Worm (Caenorhabditis elegans) whole organism, L3 larva: Measurements from ENCODE around the gene nhr-90.

ENCODE experiments used
- R02D3.7 ChIP-seq: fragments of 150-350 bp; optimal IDR thresholded peaks from 2 replicates; lab custom pipeline; 2014; ENCODE audit warnings: missing biosample characterization, missing genetic modification characterization
- egl-27 ChIP-seq: sonication (generic microtip); optimal IDR thresholded peaks from 4 replicates; lab custom pipeline; 2017; ENCODE audit warnings: missing biosample characterization, missing genetic modification reagents, missing genetic modification characterization
- hmg-11 ChIP-seq: sonication (generic microtip); optimal IDR thresholded peaks from 2 replicates; lab custom pipeline; 2016; ENCODE audit warnings: missing genetic modification characterization, missing compliant biosample characterization
- lsy-12 ChIP-seq: sonication (generic microtip); optimal IDR thresholded peaks from 2 replicates; lab custom pipeline; 2016; ENCODE audit warnings: mild to moderate bottlenecking, missing genetic modification characterization, missing compliant biosample characterization
- nhr-11 ChIP-seq: fragments of 150-350 bp; optimal IDR thresholded peaks from 2 replicates; lab custom pipeline; 2014; ENCODE audit warnings: missing biosample characterization, missing genetic modification characterization
- nhr-12 ChIP-seq: fragments of 150-350 bp; optimal IDR thresholded peaks from 2 replicates; lab custom pipeline; 2014; ENCODE audit warnings: missing biosample characterization, missing genetic modification characterization
- nhr-25 ChIP-seq: sonication (generic microtip); optimal IDR thresholded peaks from 2 replicates; lab custom pipeline; 2017; ENCODE audit warnings: missing biosample characterization, missing genetic modification characterization
- nhr-76 ChIP-seq: fragments of 150-350 bp; sonication (generic microtip); optimal IDR thresholded peaks from 5 replicates; lab custom pipeline; 2014; ENCODE audit warnings: missing biosample characterization, missing genetic modification characterization
- nhr-77 ChIP-seq: fragments of 150-350 bp; optimal IDR thresholded peaks from 2 replicates; lab custom pipeline; 2014; ENCODE audit warnings: missing biosample characterization, missing genetic modification characterization
- pqm-1 ChIP-seq: fragments of 150-350 bp; optimal IDR thresholded peaks from 2 replicates; lab custom pipeline; 2017; ENCODE audit warnings: missing biosample characterization, missing genetic modification characterization, inconsistent platforms
- ztf-11 ChIP-seq: fragments of 150-350 bp; optimal IDR thresholded peaks from 2 replicates; lab custom pipeline; 2014; ENCODE audit warnings: missing biosample characterization, missing genetic modification characterization

DNA sequence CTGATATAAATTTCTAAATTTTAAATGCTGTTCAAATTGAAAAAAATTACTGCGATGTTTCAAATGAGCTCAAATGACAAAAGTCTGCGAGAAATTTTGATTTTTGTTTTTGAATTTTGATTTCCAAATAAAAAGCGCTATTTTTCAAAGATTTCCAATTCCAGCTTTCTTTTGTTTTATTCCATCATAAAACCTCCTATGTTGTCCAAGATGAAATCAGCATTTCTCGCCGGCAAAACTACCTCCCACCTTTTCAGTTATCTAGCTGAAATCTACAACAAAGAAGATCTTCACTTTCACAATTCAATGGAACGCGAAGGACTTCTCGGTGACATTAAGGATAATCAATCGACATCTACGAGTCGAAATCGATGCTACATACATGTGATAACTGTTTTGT is 31.3 kb upstream of the nhr-90 start, which contains the start of gene K06H6.4:
- no peak for TF ChIP-seq nhr-25 (tag; lab: Kevin White, UChicago)
- TF ChIP-seq R02D3.7 (tag; lab: Kevin White, UChicago): no peak
- no peak for TF ChIP-seq nhr-11 (tag; lab: Kevin White, UChicago)
- TF ChIP-seq nhr-76 (tag; lab: Kevin White, UChicago): no peak
- no peak for TF ChIP-seq ztf-11 (tag; lab: Kevin White, UChicago)
- no peak for TF ChIP-seq nhr-77
- no peak for TF ChIP-seq pqm-1 (tag; lab: Kevin White, UChicago)
- no peak for TF ChIP-seq egl-27
- no peak for TF ChIP-seq nhr-12
- no peak for TF ChIP-seq hmg-11
- no peak for TF ChIP-seq lsy-12 (tag; lab: Kevin White, UChicago)
